Fruit fly (Drosophila melanogaster): ENCODE measurements around the gene CG42675.

Gene CG42675

DNA sequence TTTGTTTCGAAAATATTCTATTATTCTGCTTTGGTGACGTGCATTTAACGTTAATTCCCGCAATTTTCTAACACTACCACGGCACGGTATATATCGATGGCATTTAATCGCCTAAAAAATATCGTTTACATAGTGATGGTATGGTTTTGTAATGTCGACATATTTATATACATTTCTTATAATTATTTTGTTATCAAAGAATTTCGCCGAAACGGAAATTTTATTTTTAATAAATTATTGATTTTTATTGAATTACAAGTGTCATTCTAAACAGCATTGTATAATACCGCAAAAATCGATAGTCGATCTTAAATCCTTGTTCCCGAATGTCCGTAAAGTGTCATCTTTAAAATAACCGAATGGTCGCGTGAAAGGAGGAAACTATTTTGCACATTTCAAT, 11.0 kb downstream of the CG42675 start, which contains the start of the genes Sec20 and dgrn (continued):
- TF ChIP-seq Blimp-1 (GFP tag; optimal IDR thresholded peaks at IDR 0.05) = peak; percentile 61
- TF ChIP-seq MTF-1 (GFP tag; optimal IDR thresholded peaks at IDR 0.05; ENCODE audit: borderline replicate concordance) = no peak
- TF ChIP-seq Eip74EF (GFP tag; optimal IDR thresholded peaks at IDR 0.05) = no peak
- peak; percentile 48 for TF ChIP-seq CG13123 (GFP tag; optimal IDR thresholded peaks at IDR 0.05)
- peak; percentile 46 for TF ChIP-seq Meics (GFP tag; optimal IDR thresholded peaks at IDR 0.05)
- no peak for TF ChIP-seq CG6854 (GFP tag; optimal IDR thresholded peaks at IDR 0.05)
- TF ChIP-seq fu2 (GFP tag; optimal IDR thresholded peaks at IDR 0.05) = no peak
- no peak for TF ChIP-seq aop (GFP tag; IDR thresholded peaks at IDR 0.05)
- TF ChIP-seq CG4707 (GFP tag; optimal IDR thresholded peaks at IDR 0.05) = no peak
- no peak for TF ChIP-seq CG11085 (GFP tag; IDR thresholded peaks at IDR 0.05)
- no peak for TF ChIP-seq fru (optimal IDR thresholded peaks at IDR 0.05)
- TF ChIP-seq CG15514 (GFP tag; optimal IDR thresholded peaks at IDR 0.05) = peak; percentile 64
- no peak for TF ChIP-seq Atf6 (GFP tag; IDR thresholded peaks at IDR 0.05)
- peak; percentile 97 for TF ChIP-seq Scr (GFP tag; IDR thresholded peaks at IDR 0.05; ENCODE audit: partially characterized antibody)
- TF ChIP-seq croc (GFP tag; conservative IDR thresholded peaks at IDR 0.05) = no peak
- no peak for TF ChIP-seq Vsx1 (GFP tag; optimal IDR thresholded peaks at IDR 0.05)
- TF ChIP-seq Sin3A (optimal IDR thresholded peaks at IDR 0.05) = peak; percentile 40
- TF ChIP-seq CG9932 (GFP tag; IDR thresholded peaks at IDR 0.05) = peak; percentile 87
- peak; percentile 97 for TF ChIP-seq CG10267 (tag; optimal IDR thresholded peaks at IDR 0.05)
- TF ChIP-seq rib (GFP tag; IDR thresholded peaks at IDR 0.05) = no peak
- TF ChIP-seq CG9215 (GFP tag; IDR thresholded peaks at IDR 0.05) = peak; percentile 58
- peak; percentile 96 for TF ChIP-seq CG4617 (GFP tag; optimal IDR thresholded peaks at IDR 0.05; ENCODE audit: borderline replicate concordance)
- TF ChIP-seq ftz-f1 (GFP tag; optimal IDR thresholded peaks at IDR 0.05) = no peak
- peak; percentile 38; the same call in 1 of the 3 replicates for TF ChIP-seq CG14050 (GFP tag; IDR thresholded peaks at IDR 0.05)
- peak; percentile 91 for TF ChIP-seq YL-1 (GFP tag; optimal IDR thresholded peaks at IDR 0.05)
- no peak for TF ChIP-seq disco-r (GFP tag; optimal IDR thresholded peaks at IDR 0.05)
- TF ChIP-seq CG4282 (GFP tag; optimal IDR thresholded peaks at IDR 0.05) = no peak
- peak; percentile 38 for TF ChIP-seq CG17568 (GFP tag; optimal IDR thresholded peaks at IDR 0.05)
- no peak for TF ChIP-seq jing (GFP tag; optimal IDR thresholded peaks at IDR 0.05)
- no peak for TF ChIP-seq CG7357 (GFP tag; IDR thresholded peaks at IDR 0.05)
- TF ChIP-seq ash1 (GFP tag; optimal IDR thresholded peaks at IDR 0.05) = no peak
- TF ChIP-seq zfh1 (GFP tag; IDR thresholded peaks at IDR 0.05) = peak; percentile 66
- TF ChIP-seq Trl (optimal IDR thresholded peaks at IDR 0.05) = no peak
- TF ChIP-seq Trl (GFP tag; optimal IDR thresholded peaks at IDR 0.05) = peak; percentile 14
- TF ChIP-seq Dref (GFP tag; IDR thresholded peaks at IDR 0.05) = peak; percentile 66
- no peak for TF ChIP-seq Camta (GFP tag; optimal IDR thresholded peaks at IDR 0.05)
- peak; percentile 37 for TF ChIP-seq CG9609 (GFP tag; optimal IDR thresholded peaks at IDR 0.05)
- no peak for TF ChIP-seq tio (GFP tag; optimal IDR thresholded peaks at IDR 0.05)
- no peak for TF ChIP-seq CG6813 (GFP tag; optimal IDR thresholded peaks at IDR 0.05)
- peak; percentile 25 for TF ChIP-seq CG3407 (GFP tag; optimal IDR thresholded peaks at IDR 0.05)
- TF ChIP-seq Hsf (GFP tag; optimal IDR thresholded peaks at IDR 0.05) = peak; percentile 64
- peak; percentile 48 for TF ChIP-seq dm (GFP tag; optimal IDR thresholded peaks at IDR 0.05)
- no peak for TF ChIP-seq kni (GFP tag; optimal IDR thresholded peaks at IDR 0.05)
- peak; percentile 95 for TF ChIP-seq amos (GFP tag; IDR thresholded peaks at IDR 0.05; ENCODE audit: partially characterized antibody)
- TF ChIP-seq bsh (GFP tag; optimal IDR thresholded peaks at IDR 0.05) = peak in 1 of 2 experiments; percentile 61
- no peak; the same call in 2 of the 3 replicates for TF ChIP-seq ase (GFP tag; IDR thresholded peaks at IDR 0.05)
- TF ChIP-seq CG1603 (tag; optimal IDR thresholded peaks at IDR 0.05) = peak; percentile 41
- no peak for TF ChIP-seq sc (optimal IDR thresholded peaks at IDR 0.05)
- peak; percentile 30 for TF ChIP-seq sc (GFP tag; optimal IDR thresholded peaks at IDR 0.05)
- TF ChIP-seq CG7928 (GFP tag; optimal IDR thresholded peaks at IDR 0.05) = no peak
- TF ChIP-seq CG3065 (GFP tag; optimal IDR thresholded peaks at IDR 0.05) = peak; percentile 42
- TF ChIP-seq CG10274 (GFP tag; optimal IDR thresholded peaks at IDR 0.05) = no peak
